Worm (Caenorhabditis elegans): ENCODE results near the gene spp-21.
A peak's percentile ranks its signal among the peaks of the same experiment; 100 is the strongest.

Gene spp-21

ce11 chrX:11463568-11463967 is 26.4 kb upstream of the spp-21 start:
- TF ChIP-seq ztf-23 (GFP tag; IDR thresholded peaks at IDR 0.05): no peak
- TF ChIP-seq tab-1 (GFP tag; IDR thresholded peaks at IDR 0.05): no peak
- TF ChIP-seq klf-2 (GFP tag; conservative IDR thresholded peaks at IDR 0.05): no peak
- TF ChIP-seq med-1 (GFP tag; optimal IDR thresholded peaks at IDR 0.05; ENCODE audit: insufficient read depth): no peak
- no peak for TF ChIP-seq cog-1 (tag; optimal IDR thresholded peaks at IDR 0.05)

ce11 chrX:11464271-11465103 is 25.4 kb upstream of the spp-21 start:
- TF ChIP-seq tab-1 (GFP tag; IDR thresholded peaks at IDR 0.05): no peak
- no peak for TF ChIP-seq T22C8.4 (GFP tag; IDR thresholded peaks at IDR 0.05)
- no peak for TF ChIP-seq flt-1 (GFP tag; IDR thresholded peaks at IDR 0.05)
- no peak for TF ChIP-seq cog-1 (tag; optimal IDR thresholded peaks at IDR 0.05)
- TF ChIP-seq klf-2 (GFP tag; conservative IDR thresholded peaks at IDR 0.05): no peak
- TF ChIP-seq med-1 (GFP tag; optimal IDR thresholded peaks at IDR 0.05; ENCODE audit: insufficient read depth): no peak
- TF ChIP-seq ref-1 (GFP tag; conservative IDR thresholded peaks at IDR 0.05): no peak
- no peak for TF ChIP-seq ztf-23 (GFP tag; IDR thresholded peaks at IDR 0.05)
- TF ChIP-seq ztf-29 (GFP tag; IDR thresholded peaks at IDR 0.05): no peak

- TF ChIP-seq ztf-29 (GFP tag; IDR thresholded peaks at IDR 0.05) (no peak), med-1 (GFP tag; optimal IDR thresholded peaks at IDR 0.05; ENCODE audit: insufficient read depth) (no peak), klf-2 (GFP tag; conservative IDR thresholded peaks at IDR 0.05) (no peak), tab-1 (GFP tag; IDR thresholded peaks at IDR 0.05) (no peak), T22C8.4 (GFP tag; IDR thresholded peaks at IDR 0.05) (no peak), ref-1 (GFP tag; conservative IDR thresholded peaks at IDR 0.05) (no peak), ztf-23 (GFP tag; IDR thresholded peaks at IDR 0.05) (no peak), flt-1 (GFP tag; IDR thresholded peaks at IDR 0.05) (no peak), cog-1 (tag; optimal IDR thresholded peaks at IDR 0.05) (no peak)
These were observed 24.7 kb upstream of the spp-21 start, which contains the start of gene lin-14 for ce11 chrX:11465215-11465614. Gene lin-14 (plus strand): TSS chrX:11465560.

- TF ChIP-seq klf-2 (GFP tag; conservative IDR thresholded peaks at IDR 0.05) (no peak), ztf-23 (GFP tag; IDR thresholded peaks at IDR 0.05) (no peak), T22C8.4 (GFP tag; IDR thresholded peaks at IDR 0.05) (no peak), med-1 (GFP tag; optimal IDR thresholded peaks at IDR 0.05; ENCODE audit: insufficient read depth) (no peak), ref-1 (GFP tag; conservative IDR thresholded peaks at IDR 0.05) (no peak), ztf-29 (GFP tag; IDR thresholded peaks at IDR 0.05) (no peak), cog-1 (tag; optimal IDR thresholded peaks at IDR 0.05) (no peak), tab-1 (GFP tag; IDR thresholded peaks at IDR 0.05) (no peak)
These were observed 23.2 kb upstream of the spp-21 start for ce11 chrX:11466444-11467319.

- no peak for TF ChIP-seq med-1 (GFP tag; optimal IDR thresholded peaks at IDR 0.05; ENCODE audit: insufficient read depth)
- peak; percentile 53 for TF ChIP-seq cog-1 (tag; optimal IDR thresholded peaks at IDR 0.05)
- TF ChIP-seq flt-1 (GFP tag; IDR thresholded peaks at IDR 0.05): no peak
These were observed 22.6 kb upstream of the spp-21 start for ce11 chrX:11467320-11467732.

- no peak for TF ChIP-seq T22C8.4 (GFP tag; IDR thresholded peaks at IDR 0.05)
- TF ChIP-seq klf-2 (GFP tag; conservative IDR thresholded peaks at IDR 0.05): no peak
- TF ChIP-seq tab-1 (GFP tag; IDR thresholded peaks at IDR 0.05): no peak
- TF ChIP-seq cog-1 (tag; optimal IDR thresholded peaks at IDR 0.05): no peak
- no peak for TF ChIP-seq ztf-23 (GFP tag; IDR thresholded peaks at IDR 0.05)
- TF ChIP-seq flt-1 (GFP tag; IDR thresholded peaks at IDR 0.05): no peak
- no peak for TF ChIP-seq ztf-29 (GFP tag; IDR thresholded peaks at IDR 0.05)
- no peak for TF ChIP-seq ref-1 (GFP tag; conservative IDR thresholded peaks at IDR 0.05)
- TF ChIP-seq med-1 (GFP tag; optimal IDR thresholded peaks at IDR 0.05; ENCODE audit: insufficient read depth): no peak
These were observed 21.1 kb upstream of the spp-21 start for ce11 chrX:11468814-11469213.

ce11 chrX:11469600-11469999 is 20.3 kb upstream of the spp-21 start:
- TF ChIP-seq cog-1 (tag; optimal IDR thresholded peaks at IDR 0.05) (no peak), med-1 (GFP tag; optimal IDR thresholded peaks at IDR 0.05; ENCODE audit: insufficient read depth) (no peak), ztf-23 (GFP tag; IDR thresholded peaks at IDR 0.05) (no peak), ref-1 (GFP tag; conservative IDR thresholded peaks at IDR 0.05) (no peak), klf-2 (GFP tag; conservative IDR thresholded peaks at IDR 0.05) (no peak), ztf-29 (GFP tag; IDR thresholded peaks at IDR 0.05) (no peak), tab-1 (GFP tag; IDR thresholded peaks at IDR 0.05) (no peak), flt-1 (GFP tag; IDR thresholded peaks at IDR 0.05) (no peak), T22C8.4 (GFP tag; IDR thresholded peaks at IDR 0.05) (no peak)

ce11 chrX:11471409-11471808 is 18.5 kb upstream of the spp-21 start:
- TF ChIP-seq klf-2 (GFP tag; conservative IDR thresholded peaks at IDR 0.05) (no peak), T22C8.4 (GFP tag; IDR thresholded peaks at IDR 0.05) (no peak), ztf-29 (GFP tag; IDR thresholded peaks at IDR 0.05) (no peak), flt-1 (GFP tag; IDR thresholded peaks at IDR 0.05) (no peak), ztf-23 (GFP tag; IDR thresholded peaks at IDR 0.05) (no peak), tab-1 (GFP tag; IDR thresholded peaks at IDR 0.05) (no peak), ref-1 (GFP tag; conservative IDR thresholded peaks at IDR 0.05) (no peak), med-1 (GFP tag; optimal IDR thresholded peaks at IDR 0.05; ENCODE audit: insufficient read depth) (no peak), cog-1 (tag; optimal IDR thresholded peaks at IDR 0.05) (no peak)

- TF ChIP-seq ztf-29 (GFP tag; IDR thresholded peaks at IDR 0.05) (no peak), ref-1 (GFP tag; conservative IDR thresholded peaks at IDR 0.05) (no peak), cog-1 (tag; optimal IDR thresholded peaks at IDR 0.05) (no peak), med-1 (GFP tag; optimal IDR thresholded peaks at IDR 0.05; ENCODE audit: insufficient read depth) (no peak), ztf-23 (GFP tag; IDR thresholded peaks at IDR 0.05) (no peak), tab-1 (GFP tag; IDR thresholded peaks at IDR 0.05) (no peak)
These were observed 18.0 kb upstream of the spp-21 start for ce11 chrX:11471893-11472292.

All from whole organism, midembryonic.